Worm (Caenorhabditis elegans): ENCODE measurements around the gene C06B8.2.

ce11 chrV:15483563-15483962 is 5.0 kb upstream of the C06B8.2 start:
- TF ChIP-seq F39B2.1 (GFP tag; IDR thresholded peaks at IDR 0.05) (no peak), mel-28 (tag; optimal IDR thresholded peaks at IDR 0.05; ENCODE audit: borderline replicate concordance) (no peak), chd-7 (tag; optimal IDR thresholded peaks at IDR 0.05) (no peak), ama-1 (optimal IDR thresholded peaks at IDR 0.05) (no peak), ama-1 (GFP tag; optimal IDR thresholded peaks at IDR 0.05) (no peak), B0336.3 (GFP tag; IDR thresholded peaks at IDR 0.05) (no peak)

Measured in whole organism, young adult.